Worm (Caenorhabditis elegans) whole organism, L2 larva: ENCODE data around the gene F35E8.2.

Experiments used
- R02D3.7 ChIP-seq: fragments of 150-350 bp; optimal IDR thresholded peaks from 2 replicates; lab custom pipeline; 2014; ENCODE audit warnings: missing biosample characterization, missing genetic modification characterization
- aly-2 ChIP-seq: fragments of 150-350 bp; optimal IDR thresholded peaks from 2 replicates; lab custom pipeline; 2014; ENCODE audit warnings: missing biosample characterization, missing genetic modification characterization
- ama-1 ChIP-seq: fragments of 150-350 bp; optimal IDR thresholded peaks from 2 replicates; lab custom pipeline; 2018; ENCODE audit warnings: inconsistent platforms
- dmd-4 ChIP-seq: sonication (generic microtip); optimal IDR thresholded peaks from 2 replicates; lab custom pipeline; 2017; ENCODE audit warnings: missing biosample characterization, missing genetic modification characterization
- egl-27 ChIP-seq: sonication (generic microtip); optimal IDR thresholded peaks from 3 replicates; lab custom pipeline; 2017; ENCODE audit warnings: missing biosample characterization, missing genetic modification reagents, missing genetic modification characterization
- elt-3 ChIP-seq: sonication (generic microtip); optimal IDR thresholded peaks from 2 replicates; lab custom pipeline; 2017; ENCODE audit warnings: missing biosample characterization, missing genetic modification characterization
- gmeb-1 ChIP-seq: fragments of 150-350 bp; optimal IDR thresholded peaks from 2 replicates; lab custom pipeline; 2014; ENCODE audit warnings: missing biosample characterization, missing genetic modification characterization
- mab-5 ChIP-seq: fragments of 150-350 bp; optimal IDR thresholded peaks from 2 replicates; lab custom pipeline; 2014; ENCODE audit warnings: missing biosample characterization, missing genetic modification characterization
- nhr-25 ChIP-seq: fragments of 150-350 bp; sonication (generic microtip); optimal IDR thresholded peaks from 3 replicates; lab custom pipeline; 2014; ENCODE audit warnings: missing biosample characterization, missing genetic modification characterization
- sma-3 ChIP-seq: sonication (generic microtip); optimal IDR thresholded peaks from 2 replicates; lab custom pipeline; 2016; ENCODE audit warnings: missing genetic modification reagents, missing genetic modification characterization, missing compliant biosample characterization
- snpc-4 ChIP-seq: fragments of 150-350 bp; optimal IDR thresholded peaks from 2 replicates; lab custom pipeline; 2014; ENCODE audit warnings: missing biosample characterization, missing genetic modification characterization
- unc-62 ChIP-seq: fragments of 150-350 bp; optimal IDR thresholded peaks from 2 replicates; lab custom pipeline; 2014; ENCODE audit warnings: missing biosample characterization, missing genetic modification reagents, missing genetic modification characterization
- ztf-11 ChIP-seq: sonication (generic microtip); optimal IDR thresholded peaks from 2 replicates; lab custom pipeline; 2017; ENCODE audit warnings: missing biosample characterization, missing genetic modification characterization

- TF ChIP-seq egl-27 (no peak), ama-1 (no peak), elt-3 (no peak), snpc-4 (tag; lab: Kevin White, UChicago) (no peak), dmd-4 (no peak), unc-62 (GFP tag; lab: Kevin White, UChicago) (no peak), aly-2 (tag; lab: Kevin White, UChicago) (no peak), R02D3.7 (tag; lab: Kevin White, UChicago) (no peak), sma-3 (no peak), nhr-25 (tag; lab: Kevin White, UChicago) (no peak), ztf-11 (tag; lab: Kevin White, UChicago) (no peak), gmeb-1 (tag; lab: Kevin White, UChicago) (no peak), mab-5 (tag; lab: Kevin White, UChicago) (no peak)
Measured at ce11 chrV:15917458-15917857, 12.0 kb downstream of the F35E8.2 start, which contains the start of gene F35E8.9.
